Worm (Caenorhabditis elegans): ENCODE measurements around the gene H43E16.1.

- TF ChIP-seq elt-2 (tag; optimal IDR thresholded peaks at IDR 0.05) = no peak
- no peak for TF ChIP-seq lsy-2 (tag; optimal IDR thresholded peaks at IDR 0.05)
- TF ChIP-seq pqm-1 (tag; optimal IDR thresholded peaks at IDR 0.05) = no peak
- TF ChIP-seq ceh-88 (GFP tag; IDR thresholded peaks at IDR 0.05) = no peak
- TF ChIP-seq unc-62 (GFP tag; optimal IDR thresholded peaks at IDR 0.05) = no peak
- no peak for TF ChIP-seq tbx-2 (tag; optimal IDR thresholded peaks at IDR 0.05)
- no peak for TF ChIP-seq mdl-1 (tag; optimal IDR thresholded peaks at IDR 0.05)
- TF ChIP-seq pag-3 (tag; optimal IDR thresholded peaks at IDR 0.05; ENCODE audit: borderline replicate concordance, insufficient read depth) = no peak
- no peak for TF ChIP-seq efl-1 (optimal IDR thresholded peaks at IDR 0.05)
- no peak for TF ChIP-seq efl-1 (GFP tag; optimal IDR thresholded peaks at IDR 0.05 in 1 of 2)
- no peak for TF ChIP-seq unc-130 (tag; optimal IDR thresholded peaks at IDR 0.05)
- no peak for TF ChIP-seq mab-9 (GFP tag; IDR thresholded peaks at IDR 0.05)
- TF ChIP-seq nhr-20 (tag; optimal IDR thresholded peaks at IDR 0.05) = no peak
- TF ChIP-seq ztf-11 (tag; optimal IDR thresholded peaks at IDR 0.05) = no peak
- no peak for TF ChIP-seq ztf-4 (tag; optimal IDR thresholded peaks at IDR 0.05)
Observed at ce11 chrII:6698784-6699183, 24.7 kb downstream of the H43E16.1 start, which contains the start of gene C18H9.1.

Data from whole organism, L1 larva.